Worm (Caenorhabditis elegans): ENCODE results near the gene elb-1.

ce11 chrIII:11718548-11718947 is 702 bp downstream of the elb-1 start, which contains the start of gene Y41C4A.9:
- TF ChIP-seq ref-1 (GFP tag; conservative IDR thresholded peaks at IDR 0.05) (no peak), T22C8.4 (GFP tag; IDR thresholded peaks at IDR 0.05) (no peak), ztf-29 (GFP tag; IDR thresholded peaks at IDR 0.05) (no peak), flt-1 (GFP tag; IDR thresholded peaks at IDR 0.05) (no peak), med-1 (GFP tag; optimal IDR thresholded peaks at IDR 0.05; ENCODE audit: insufficient read depth) (no peak), tab-1 (GFP tag; IDR thresholded peaks at IDR 0.05) (no peak), cog-1 (tag; optimal IDR thresholded peaks at IDR 0.05) (no peak)
